Worm (Caenorhabditis elegans): ENCODE data around the gene F46F5.16.

DNA sequence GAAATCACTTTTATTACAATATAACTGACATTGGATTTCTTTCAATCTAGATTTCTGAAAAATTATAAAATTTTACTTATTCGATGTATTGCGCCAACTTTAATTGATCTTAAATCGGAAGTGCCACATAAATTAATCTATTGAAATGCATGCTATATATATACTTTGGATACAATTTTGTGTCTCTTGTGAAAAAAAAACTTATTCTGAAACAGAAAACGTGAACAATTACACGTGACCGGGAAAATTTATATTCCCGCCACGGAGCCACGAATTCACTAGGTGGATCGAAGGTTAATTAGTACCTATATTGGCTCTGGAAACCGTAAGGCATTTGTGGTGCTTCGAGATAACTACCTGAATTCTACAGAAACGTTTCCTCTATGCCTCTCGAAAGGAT, 12.7 kb downstream of the F46F5.16 start, which contains the start of gene F46F5.14:
- no peak for TF ChIP-seq lsy-27 (tag; optimal IDR thresholded peaks at IDR 0.05; ENCODE audit: borderline replicate concordance, insufficient read depth)
- TF ChIP-seq lin-35 (GFP tag; optimal IDR thresholded peaks at IDR 0.05): no peak
